Worm (Caenorhabditis elegans) whole organism, young adult: ENCODE measurements around the gene F47G3.4.

ENCODE experiments used
- B0035.1 ChIP-seq: sonication (generic microtip); optimal IDR thresholded peaks from 2 replicates; lab custom pipeline; 2016; ENCODE audit warnings: missing genetic modification characterization, mild to moderate bottlenecking, missing compliant biosample characterization, missing genotype, missing genetic modification reagents
- F22D6.2 ChIP-seq: sonication (generic microtip); optimal IDR thresholded peaks from 2 replicates; lab custom pipeline; 2016; ENCODE audit warnings: mild to moderate bottlenecking, missing genetic modification characterization, missing compliant biosample characterization
- F23B12.7 ChIP-seq: sonication (generic microtip); optimal IDR thresholded peaks from 2 replicates; lab custom pipeline; 2017; ENCODE audit warnings: missing genetic modification characterization, mild to moderate bottlenecking, missing compliant biosample characterization, antibody characterized with exemption, moderate library complexity; ENCODE audit not compliant: insufficient read depth
- F33H1.4 ChIP-seq: fragments of 200-800 bp; sonication (Bioruptor generic); IDR thresholded peaks from 2 replicates; pipeline ENCODE4 v1.3.6; 2022; ENCODE audit warnings: missing genetic modification reagents, missing genetic modification characterization, missing compliant biosample characterization
- F37B4.10 ChIP-seq: fragments of 200-800 bp; sonication (Bioruptor generic); IDR thresholded peaks from 2 replicates; pipeline ENCODE4 v1.3.6; 2022; ENCODE audit warnings: missing genetic modification characterization, missing compliant biosample characterization
- T07F8.4 ChIP-seq: sonication (generic microtip); optimal IDR thresholded peaks from 2 replicates; lab custom pipeline; 2016; ENCODE audit warnings: mild to moderate bottlenecking, missing genetic modification characterization, moderate library complexity, missing compliant biosample characterization
- Y53G8AR.9 ChIP-seq: fragments of 200-800 bp; sonication (Bioruptor generic); conservative IDR thresholded peaks from 2 replicates; pipeline ENCODE4 v1.3.6; 2022; ENCODE audit warnings: missing genetic modification reagents, missing genetic modification characterization, missing compliant biosample characterization
- Y56A3A.18 ChIP-seq: fragments of 200-800 bp; sonication (Bioruptor generic); IDR thresholded peaks from 2 replicates; pipeline ENCODE4 v1.3.6; 2022; ENCODE audit warnings: missing genetic modification reagents, missing genetic modification characterization, missing compliant biosample characterization
- ZK185.1 ChIP-seq: sonication (generic microtip); optimal IDR thresholded peaks from 2 replicates; lab custom pipeline; 2016; ENCODE audit warnings: mild to moderate bottlenecking, missing genetic modification characterization, missing compliant biosample characterization; ENCODE audit not compliant: poor library complexity, severe bottlenecking
- aptf-2 ChIP-seq: fragments of 200-800 bp; sonication (Bioruptor generic); conservative IDR thresholded peaks from 2 replicates; pipeline ENCODE4 v1.3.6; 2022; ENCODE audit warnings: missing genetic modification reagents, missing genetic modification characterization, missing compliant biosample characterization
- athp-1 ChIP-seq: sonication (generic microtip); optimal IDR thresholded peaks from 2 replicates; lab custom pipeline; 2017; ENCODE audit warnings: mild to moderate bottlenecking, missing genetic modification characterization, missing compliant biosample characterization
- bed-1 ChIP-seq: fragments of 200-800 bp; sonication (Bioruptor generic); IDR thresholded peaks from 2 replicates; pipeline ENCODE4 v1.3.6; 2022; ENCODE audit warnings: missing genetic modification reagents, missing genetic modification characterization, missing compliant biosample characterization
- ceh-100 ChIP-seq: fragments of 200-800 bp; sonication (Bioruptor generic); IDR thresholded peaks from 2 replicates; pipeline ENCODE4 v1.3.6; 2022; ENCODE audit warnings: missing genetic modification reagents, missing genetic modification characterization, missing compliant biosample characterization
- ceh-27 ChIP-seq: fragments of 200-800 bp; sonication (Bioruptor generic); optimal IDR thresholded peaks from 2 replicates; lab custom pipeline; 2018; ENCODE audit warnings: mild to moderate bottlenecking, missing genetic modification characterization, moderate library complexity, missing compliant biosample characterization
- chd-7 ChIP-seq: sonication (generic microtip); optimal IDR thresholded peaks from 2 replicates; lab custom pipeline; 2016; ENCODE audit warnings: mild to moderate bottlenecking, missing genetic modification characterization, moderate library complexity, missing compliant biosample characterization
- dox-1 ChIP-seq: fragments of 200-800 bp; sonication (Bioruptor generic); IDR thresholded peaks from 2 replicates; pipeline ENCODE4 v1.3.6; 2022; ENCODE audit warnings: missing genetic modification reagents, missing genetic modification characterization, missing compliant biosample characterization
- dpl-1 ChIP-seq: fragments of 150-350 bp; optimal IDR thresholded peaks from 2 replicates; lab custom pipeline; 2014; ENCODE audit warnings: missing biosample characterization, missing genetic modification reagents, missing genetic modification characterization
- egl-18 ChIP-seq: fragments of 200-800 bp; sonication (Bioruptor generic); IDR thresholded peaks from 2 replicates; pipeline ENCODE4 v1.3.6; 2022; ENCODE audit warnings: missing genetic modification reagents, missing genetic modification characterization, missing compliant biosample characterization
- him-1 ChIP-seq: sonication (generic microtip); optimal IDR thresholded peaks from 2 replicates; lab custom pipeline; 2016; ENCODE audit warnings: missing genotype, missing genetic modification reagents, missing genetic modification characterization, missing compliant biosample characterization
- hmg-1.2 ChIP-seq: fragments of 200-800 bp; sonication (Bioruptor generic); IDR thresholded peaks from 2 replicates; pipeline ENCODE4 v1.3.6; 2022; ENCODE audit warnings: missing genetic modification reagents, missing genetic modification characterization, missing compliant biosample characterization
- hmg-20 ChIP-seq: fragments of 200-800 bp; sonication (Bioruptor generic); IDR thresholded peaks from 2 replicates; pipeline ENCODE4 v1.3.6; 2022; ENCODE audit warnings: missing genetic modification reagents, missing genetic modification characterization, missing compliant biosample characterization
- let-607 ChIP-seq, 2 experiments: fragments of 200-800 bp in 1 of 2; sonication (Bioruptor generic) in 1 of 2; sonication (generic microtip) in 1 of 2; optimal IDR thresholded peaks; 2 replicates each; lab custom pipeline; 2016 to 2018; ENCODE audit warnings: mild to moderate bottlenecking in 2 of 2, missing compliant biosample characterization in 2 of 2, missing genetic modification characterization in 2 of 2, moderate library complexity in 2 of 2, missing genotype in 1 of 2
- lin-26 ChIP-seq: fragments of 200-800 bp; sonication (Bioruptor generic); IDR thresholded peaks from 2 replicates; pipeline ENCODE4 v1.3.6; 2022; ENCODE audit warnings: missing genetic modification reagents, missing genetic modification characterization, missing compliant biosample characterization
- lin-40 ChIP-seq: sonication (generic microtip); optimal IDR thresholded peaks from 2 replicates; lab custom pipeline; 2016; ENCODE audit warnings: missing genetic modification characterization, mild to moderate bottlenecking, missing compliant biosample characterization, missing genotype, missing genetic modification reagents
- lin-54 ChIP-seq: fragments of 200-800 bp; sonication (Bioruptor generic); optimal IDR thresholded peaks from 2 replicates; lab custom pipeline; 2018; ENCODE audit warnings: mild to moderate bottlenecking, missing genetic modification characterization, missing compliant biosample characterization
- madf-10 ChIP-seq: sonication (generic microtip); optimal IDR thresholded peaks from 2 replicates; lab custom pipeline; 2016; ENCODE audit warnings: mild to moderate bottlenecking, missing genetic modification characterization, missing compliant biosample characterization
- mel-28 ChIP-seq: sonication (generic microtip); optimal IDR thresholded peaks from 2 replicates; lab custom pipeline; 2016; ENCODE audit warnings: borderline replicate concordance, mild to moderate bottlenecking, missing genetic modification characterization, missing compliant biosample characterization
- nfyb-1 ChIP-seq: fragments of 200-800 bp; sonication (Bioruptor generic); IDR thresholded peaks from 2 replicates; pipeline ENCODE4 v1.3.6; 2022; ENCODE audit warnings: missing genetic modification reagents, missing genetic modification characterization, missing compliant biosample characterization
- nhr-27 ChIP-seq: fragments of 200-800 bp; sonication (Bioruptor generic); optimal IDR thresholded peaks from 2 replicates; lab custom pipeline; 2018; ENCODE audit warnings: mild to moderate bottlenecking, missing genetic modification characterization, moderate library complexity, missing compliant biosample characterization
- nhr-80 ChIP-seq: sonication (generic microtip); optimal IDR thresholded peaks from 2 replicates; lab custom pipeline; 2016; ENCODE audit warnings: missing genetic modification characterization, missing compliant biosample characterization
- rec-8 ChIP-seq, 2 experiments: sonication (generic microtip); optimal IDR thresholded peaks; 2 replicates each; lab custom pipeline; 2016; ENCODE audit warnings: mild to moderate bottlenecking in 2 of 2, missing genetic modification characterization in 2 of 2, missing genetic modification reagents in 2 of 2, missing genotype in 2 of 2, missing biosample characterization in 1 of 2, missing compliant biosample characterization in 1 of 2, moderate library complexity in 1 of 2
- repo-1 ChIP-seq: sonication (generic microtip); optimal IDR thresholded peaks from 2 replicates; lab custom pipeline; 2017; ENCODE audit warnings: mild to moderate bottlenecking, missing genetic modification characterization, missing compliant biosample characterization
- somi-1 ChIP-seq: fragments of 200-800 bp; sonication (Bioruptor generic); optimal IDR thresholded peaks from 2 replicates; lab custom pipeline; 2018; ENCODE audit warnings: mild to moderate bottlenecking, missing genetic modification characterization, missing compliant biosample characterization
- zfh-2 ChIP-seq: fragments of 200-800 bp; sonication (Bioruptor generic); conservative IDR thresholded peaks from 2 replicates; pipeline ENCODE4 v1.3.6; 2022; ENCODE audit warnings: missing genetic modification reagents, missing genetic modification characterization, missing compliant biosample characterization
- zim-3 ChIP-seq: sonication (generic microtip); optimal IDR thresholded peaks from 2 replicates; lab custom pipeline; 2017; ENCODE audit warnings: mild to moderate bottlenecking, missing genetic modification characterization, moderate library complexity, missing compliant biosample characterization
- ztf-18 ChIP-seq: sonication (generic microtip); optimal IDR thresholded peaks from 2 replicates; lab custom pipeline; 2016; ENCODE audit warnings: missing genotype, mild to moderate bottlenecking, missing genetic modification characterization, missing compliant biosample characterization
- ztf-22 ChIP-seq: fragments of 200-800 bp; sonication (Bioruptor generic); optimal IDR thresholded peaks from 2 replicates; lab custom pipeline; 2018; ENCODE audit warnings: mild to moderate bottlenecking, missing genetic modification characterization, moderate library complexity, missing compliant biosample characterization
- ztf-26 ChIP-seq: sonication (generic microtip); optimal IDR thresholded peaks from 2 replicates; lab custom pipeline; 2017; ENCODE audit warnings: missing genetic modification characterization, missing compliant biosample characterization
- ztf-3 ChIP-seq: fragments of 200-800 bp; sonication (Bioruptor generic); optimal IDR thresholded peaks from 2 replicates; lab custom pipeline; 2018; ENCODE audit warnings: mild to moderate bottlenecking, missing genetic modification characterization, missing compliant biosample characterization

F47G3.4 gene

ce11 chrX:2364703-2365299 lies 16.6 kb upstream of the F47G3.4 start (continued):
- TF ChIP-seq repo-1 (peak; percentile 93), F22D6.2 (tag; lab: Kevin White, UChicago) (peak; percentile 89), egl-18 (no peak), nfyb-1 (peak; percentile 88), nhr-80 (peak; percentile 71), hmg-1.2 (peak; percentile 66; the same call in 1 of the 2 replicates), mel-28 (tag; lab: Kevin White, UChicago) (no peak), lin-54 (GFP tag; lab: Kevin White, UChicago) (peak; percentile 76), him-1 (no peak), Y56A3A.18 (GFP tag; lab: Robert Waterston, UW) (peak; percentile 95), rec-8 (tag; optimal IDR thresholded peaks at IDR 0.05; lab: Kevin White, UChicago) (peak in 1 of 2 experiments; percentile 27), ceh-100 (GFP tag; lab: Robert Waterston, UW) (no peak), F37B4.10 (GFP tag; lab: Robert Waterston, UW) (no peak), F23B12.7 (peak; percentile 87), chd-7 (tag; lab: Kevin White, UChicago) (peak; percentile 9), let-607 (tag; optimal IDR thresholded peaks at IDR 0.05; lab: Kevin White, UChicago) (peak in 1 of 2 experiments; percentile 85), B0035.1 (tag; lab: Kevin White, UChicago) (peak; percentile 81), ceh-27 (peak; percentile 67), ztf-22 (GFP tag; lab: Kevin White, UChicago) (peak; percentile 33), nhr-27 (tag; lab: Kevin White, UChicago) (peak; percentile 6), Y53G8AR.9 (peak; percentile 92), T07F8.4 (tag; lab: Kevin White, UChicago) (peak; percentile 48), ztf-18 (tag; lab: Kevin White, UChicago) (peak; percentile 53), lin-40 (tag; lab: Kevin White, UChicago) (peak; percentile 99)
- TF ChIP-seq, all 124 proteins: peak for 49

ce11 chrX:2365890-2366289 lies 15.5 kb upstream of the F47G3.4 start, which contains the start of gene T24D8.6:
Gene T24D8.6 (minus strand): TSS chrX:2365990.
- TF ChIP-seq madf-10 (tag; lab: Kevin White, UChicago): no peak
- TF ChIP-seq, all 124 proteins: peak for 0

- TF ChIP-seq ceh-27 (peak; percentile 45), ztf-3 (GFP tag; lab: Kevin White, UChicago) (peak; percentile 27), bed-1 (GFP tag; lab: Robert Waterston, UW) (no peak), ztf-26 (tag; lab: Kevin White, UChicago) (peak; percentile 32), dox-1 (GFP tag; lab: Robert Waterston, UW) (peak; percentile 39; the same call in 1 of the 2 replicates), aptf-2 (GFP tag; lab: Robert Waterston, UW) (peak; percentile 66), somi-1 (no peak), hmg-1.2 (peak; percentile 63)
Observed at ce11 chrX:2368042-2368814, 13.2 kb upstream of the F47G3.4 start.

DNA sequence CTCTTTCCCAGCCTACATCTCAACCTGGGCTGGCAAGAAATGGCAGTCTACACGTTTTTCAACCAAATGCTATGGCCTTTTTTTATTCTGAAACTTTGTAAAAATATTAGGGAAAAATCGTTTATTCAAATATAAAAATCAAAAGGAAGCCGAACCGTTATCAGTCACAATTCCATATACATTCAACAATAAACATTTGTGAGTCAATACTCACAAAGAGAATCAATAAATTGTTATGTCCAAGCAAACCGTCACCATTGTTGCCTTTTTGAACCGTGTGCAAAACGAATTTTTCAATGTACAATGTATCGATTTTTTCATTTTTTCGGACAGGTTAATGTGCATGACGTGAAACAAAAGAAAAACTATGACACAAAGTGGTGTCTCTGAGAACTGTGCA lies 12.3 kb upstream of the F47G3.4 start:
- TF ChIP-seq ZK185.1 (no peak), F33H1.4 (no peak), lin-54 (GFP tag; lab: Kevin White, UChicago) (no peak), zim-3 (tag; lab: Kevin White, UChicago) (no peak), athp-1 (tag; lab: Kevin White, UChicago) (no peak), lin-26 (no peak), F22D6.2 (tag; lab: Kevin White, UChicago) (no peak), hmg-1.2 (no peak), dpl-1 (GFP tag; lab: Kevin White, UChicago) (no peak), lin-40 (tag; lab: Kevin White, UChicago) (no peak), hmg-20 (GFP tag; lab: Robert Waterston, UW) (no peak), zfh-2 (no peak)
